Worm (Caenorhabditis elegans): Measurements from ENCODE around the gene cls-1.

DNA sequence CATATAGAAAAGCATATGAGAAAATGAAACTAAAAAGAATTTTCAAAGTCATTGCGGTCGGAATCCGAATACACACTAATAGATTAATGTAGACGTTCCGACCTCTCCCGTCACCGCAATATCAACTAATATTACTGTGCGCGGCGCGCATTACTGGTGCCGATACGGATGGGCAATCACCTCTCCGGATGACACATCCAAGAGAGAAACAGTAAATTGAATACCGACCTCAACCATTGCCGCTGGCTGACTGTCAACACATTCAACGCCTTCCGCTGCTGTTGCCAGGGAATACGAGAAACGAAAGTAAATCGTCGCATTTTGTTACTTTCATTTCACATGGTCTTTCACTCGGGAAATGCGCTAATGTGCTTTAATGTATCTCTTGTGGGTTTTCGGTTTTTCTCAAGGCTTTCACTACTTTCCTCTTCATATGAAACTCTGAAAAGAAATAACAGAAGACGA, 13.1 kb upstream of the cls-1 start:
- no peak for TF ChIP-seq fkh-10 (GFP tag; optimal IDR thresholded peaks at IDR 0.05)
- TF ChIP-seq unc-62 (GFP tag; optimal IDR thresholded peaks at IDR 0.05) = no peak
- TF ChIP-seq aly-2 (tag; optimal IDR thresholded peaks at IDR 0.05) = no peak
- no peak for TF ChIP-seq elt-2 (tag; optimal IDR thresholded peaks at IDR 0.05)
- TF ChIP-seq tbx-2 (tag; optimal IDR thresholded peaks at IDR 0.05) = no peak
- TF ChIP-seq jun-1 (tag; optimal IDR thresholded peaks at IDR 0.05) = no peak
- TF ChIP-seq ZK546.5 (tag; optimal IDR thresholded peaks at IDR 0.05) = no peak
- no peak for TF ChIP-seq R02D3.7 (tag; optimal IDR thresholded peaks at IDR 0.05)
- TF ChIP-seq ztf-4 (tag; optimal IDR thresholded peaks at IDR 0.05) = no peak
- TF ChIP-seq elt-3 (tag; optimal IDR thresholded peaks at IDR 0.05) = no peak
- TF ChIP-seq lin-15B (tag; optimal IDR thresholded peaks at IDR 0.05) = no peak
- no peak for TF ChIP-seq ztf-11 (tag; optimal IDR thresholded peaks at IDR 0.05)
- no peak for TF ChIP-seq elt-1 (tag; optimal IDR thresholded peaks at IDR 0.05)
- TF ChIP-seq nhr-12 (tag; optimal IDR thresholded peaks at IDR 0.05) = no peak
